Fruit fly (Drosophila melanogaster) Kc167 (cell line): ENCODE measurements around the gene btn.

ENCODE experiments used
- Myc ChIP-seq: fragments of >200 bp; optimal IDR thresholded peaks from 2 replicates; lab custom pipeline; 2017; ENCODE audit warnings: missing external identifiers
- Sin3A ChIP-seq: fragments of >200 bp; optimal IDR thresholded peaks from 2 replicates; lab custom pipeline; 2018; ENCODE audit warnings: missing external identifiers
- insv ChIP-seq: fragments of >200 bp; optimal IDR thresholded peaks from 3 replicates; lab custom pipeline; 2018; ENCODE audit warnings: missing external identifiers
- psq ChIP-seq: fragments of >200 bp; optimal IDR thresholded peaks from 2 replicates; lab custom pipeline; 2017; ENCODE audit warnings: missing external identifiers

dm6 chr3R:22586525-22586924, at the start of gene btn:
- TF ChIP-seq psq (no peak), insv (lab: Kevin White, UChicago) (no peak), Sin3A (no peak), Myc (lab: Kevin White, UChicago) (no peak)
